Fruit fly (Drosophila melanogaster) whole organism, prepupa: ENCODE data around the gene Pus1.

Experiments
- CG11762 ChIP-seq: fragments of 200-800 bp; sonication (Bioruptor generic); optimal IDR thresholded peaks from 3 replicates; lab custom pipeline; 2016; ENCODE audit warnings: missing biosample characterization, missing genetic modification characterization; ENCODE audit not compliant: insufficient read depth
- CG32006 ChIP-seq: fragments of 200-800 bp; sonication (Bioruptor generic); optimal IDR thresholded peaks from 3 replicates; lab custom pipeline; 2017; ENCODE audit warnings: missing biosample characterization, mild to moderate bottlenecking, missing genetic modification characterization
- CG6163 ChIP-seq: fragments of 200-800 bp; sonication (Bioruptor generic); IDR thresholded peaks from 3 replicates; pipeline ENCODE4 v1.3.6; 2022; ENCODE audit warnings: missing biosample characterization, missing genetic modification characterization
- Hr38 ChIP-seq: sonication (Bioruptor generic); optimal IDR thresholded peaks from 2 replicates; lab custom pipeline; 2016; ENCODE audit warnings: missing biosample characterization, missing genetic modification characterization
- Sox15 ChIP-seq: fragments of 200-800 bp; sonication (Bioruptor generic); optimal IDR thresholded peaks from 3 replicates; lab custom pipeline; 2016; ENCODE audit warnings: missing biosample characterization, missing genetic modification characterization
- net ChIP-seq: fragments of 200-800 bp; sonication (Bioruptor generic); optimal IDR thresholded peaks from 3 replicates; lab custom pipeline; 2016; ENCODE audit warnings: missing biosample characterization, missing genetic modification characterization
- topi ChIP-seq: fragments of 200-800 bp; sonication (Bioruptor generic); optimal IDR thresholded peaks from 3 replicates; lab custom pipeline; 2016; ENCODE audit warnings: missing biosample characterization, missing genetic modification characterization
- vri ChIP-seq: fragments of 200-800 bp; sonication (Bioruptor generic); optimal IDR thresholded peaks from 3 replicates; lab custom pipeline; 2016; ENCODE audit warnings: missing biosample characterization, mild to moderate bottlenecking, missing genetic modification characterization

DNA sequence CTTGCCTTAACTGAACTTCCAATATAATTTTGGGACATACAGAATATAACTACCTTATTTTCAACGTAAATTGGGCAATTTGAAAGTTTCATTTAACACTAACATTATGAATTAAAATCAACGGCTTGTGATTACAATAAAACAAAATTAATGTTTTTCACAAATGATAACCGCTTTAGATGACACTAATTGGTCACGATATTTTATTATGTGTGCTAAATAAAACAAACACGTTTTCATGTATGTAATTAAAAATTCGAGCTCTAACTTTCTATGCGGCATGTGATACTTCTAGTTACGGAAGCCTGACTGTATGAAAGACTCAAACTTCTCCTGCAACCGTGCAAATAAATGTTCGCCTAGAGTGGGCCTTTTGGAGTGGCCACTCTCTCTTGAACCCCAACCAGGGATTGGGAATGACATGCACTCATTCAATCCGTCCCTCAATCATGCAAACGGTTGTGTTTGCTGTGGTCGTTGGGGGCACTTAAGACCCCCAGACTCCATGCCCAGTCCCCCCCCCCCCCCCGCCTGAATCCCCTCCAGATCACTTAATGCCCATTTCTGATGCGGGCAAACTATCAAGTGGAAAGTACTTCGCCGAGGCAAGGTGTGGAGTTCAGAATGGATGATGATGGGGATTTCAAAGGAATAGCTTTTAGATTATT lies 2.8 kb upstream of the Pus1 start:
- no peak for TF ChIP-seq Hr38 (GFP tag; lab: Kevin White, UChicago)
- TF ChIP-seq Sox15, result no peak
- no peak for TF ChIP-seq topi (GFP tag; lab: Kevin White, UChicago)
- no peak for TF ChIP-seq CG6163 (GFP tag; lab: Robert Waterston, UW)
- no peak for TF ChIP-seq vri (GFP tag; lab: Kevin White, UChicago)
- TF ChIP-seq CG11762 (GFP tag; lab: Kevin White, UChicago), result no peak
- TF ChIP-seq CG32006 (GFP tag; lab: Kevin White, UChicago), result peak; percentile 27
- no peak for TF ChIP-seq net (GFP tag; lab: Kevin White, UChicago)
